Worm (Caenorhabditis elegans) whole organism, L4/young adult: Measurements from ENCODE around the gene unc-76.

Experiments
- dao-5 ChIP-seq: sonication (generic microtip); optimal IDR thresholded peaks from 2 replicates; lab custom pipeline; 2016; ENCODE audit warnings: missing genotype, missing genetic modification characterization, moderate library complexity, missing compliant biosample characterization
- him-1 ChIP-seq: sonication (generic microtip); optimal IDR thresholded peaks from 2 replicates; lab custom pipeline; 2016; ENCODE audit warnings: missing genotype, missing genetic modification reagents, missing genetic modification characterization, missing compliant biosample characterization

DNA sequence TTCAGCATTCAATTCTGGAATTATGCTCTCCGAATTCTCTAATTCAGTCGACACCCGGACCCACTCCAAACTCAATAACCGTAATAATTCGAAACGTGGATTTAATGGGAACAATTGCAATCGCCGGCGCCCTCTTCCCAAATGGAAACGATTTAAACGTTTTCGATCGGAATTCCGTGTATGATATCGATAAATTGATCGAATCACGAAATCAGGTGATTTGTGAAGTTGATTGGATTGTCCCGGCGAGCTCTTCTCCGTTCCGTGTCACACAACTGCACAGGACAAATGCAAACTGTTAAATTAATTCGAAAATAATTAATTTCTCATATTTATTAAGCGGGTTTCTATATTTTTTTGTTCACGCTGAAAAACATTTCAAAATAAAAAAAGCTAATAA is 15.7 kb upstream of the unc-76 start, which contains the start of gene C25D7.16:
- TF ChIP-seq him-1 (tag; lab: Kevin White, UChicago) (no peak), dao-5 (tag; lab: Kevin White, UChicago) (no peak)
